Worm (Caenorhabditis elegans): Measurements from ENCODE around the gene srx-21.

Gene srx-21

ce11 chrV:642750-643149 lies 34.1 kb upstream of the srx-21 start, which contains the start of gene nhr-190:
Gene nhr-190 (minus strand): TSS chrV:642924.
- TF ChIP-seq nhr-232 (tag; optimal IDR thresholded peaks at IDR 0.05) (no peak), rnt-1 (tag; optimal IDR thresholded peaks at IDR 0.05) (no peak), hlh-30 (tag; optimal IDR thresholded peaks at IDR 0.05; ENCODE audit: insufficient read depth) (peak; percentile 29), ceh-30 (tag; optimal IDR thresholded peaks at IDR 0.05) (no peak), lim-6 (tag; optimal IDR thresholded peaks at IDR 0.05) (no peak), unc-86 (tag; optimal IDR thresholded peaks at IDR 0.05) (no peak), nfya-1 (tag; optimal IDR thresholded peaks at IDR 0.05) (peak; percentile 18), ama-1 (optimal IDR thresholded peaks at IDR 0.05) (no peak), fax-1 (tag; optimal IDR thresholded peaks at IDR 0.05) (no peak), ceh-9 (tag; optimal IDR thresholded peaks at IDR 0.05) (no peak), pax-1 (tag; optimal IDR thresholded peaks at IDR 0.05) (no peak), Y22D7AL.16 (tag; optimal IDR thresholded peaks at IDR 0.05) (no peak)

- no peak for TF ChIP-seq ceh-6 (GFP tag; optimal IDR thresholded peaks at IDR 0.05)
- no peak for TF ChIP-seq tbx-2 (tag; optimal IDR thresholded peaks at IDR 0.05)
- no peak for TF ChIP-seq tbx-7 (tag; optimal IDR thresholded peaks at IDR 0.05)
- no peak for TF ChIP-seq sox-2 (GFP tag; IDR thresholded peaks at IDR 0.05)
- TF ChIP-seq pax-1 (tag; optimal IDR thresholded peaks at IDR 0.05) = no peak
- TF ChIP-seq gmeb-2 (tag; optimal IDR thresholded peaks at IDR 0.05) = no peak
- TF ChIP-seq hlh-6 (tag; optimal IDR thresholded peaks at IDR 0.05) = no peak
- no peak for TF ChIP-seq pros-1 (tag; optimal IDR thresholded peaks at IDR 0.05)
- TF ChIP-seq pat-9 (tag; optimal IDR thresholded peaks at IDR 0.05) = no peak
- no peak for TF ChIP-seq hlh-8 (tag; optimal IDR thresholded peaks at IDR 0.05)
- TF ChIP-seq eyg-1 (tag; optimal IDR thresholded peaks at IDR 0.05) = no peak
Observed at ce11 chrV:646129-646528, 30.7 kb upstream of the srx-21 start, which contains the start of gene F48G7.12. Gene F48G7.12 (minus strand): TSS chrV:646229.

- TF ChIP-seq ceh-48 (tag; optimal IDR thresholded peaks at IDR 0.05) (no peak), hlh-8 (tag; optimal IDR thresholded peaks at IDR 0.05) (no peak), ets-4 (tag; optimal IDR thresholded peaks at IDR 0.05) (no peak), sox-2 (GFP tag; IDR thresholded peaks at IDR 0.05) (no peak), unc-86 (tag; optimal IDR thresholded peaks at IDR 0.05) (no peak), pqm-1 (tag; optimal IDR thresholded peaks at IDR 0.05) (no peak), Y22D7AL.16 (tag; optimal IDR thresholded peaks at IDR 0.05) (no peak)
Observed at ce11 chrV:646888-647287, 29.9 kb upstream of the srx-21 start, which contains the start of gene ugt-42. Gene ugt-42 (plus strand): TSS chrV:647188.

ce11 chrV:652940-653339 lies 23.9 kb upstream of the srx-21 start, which contains the start of gene srj-5:
Gene srj-5 (minus strand): TSS chrV:653040.
- no peak for TF ChIP-seq Y22D7AL.16 (tag; optimal IDR thresholded peaks at IDR 0.05)
- no peak for TF ChIP-seq C08G9.2 (tag; optimal IDR thresholded peaks at IDR 0.05)
- no peak for TF ChIP-seq C38D4.7 (GFP tag; optimal IDR thresholded peaks at IDR 0.05)
- TF ChIP-seq T23F11.4 (GFP tag; optimal IDR thresholded peaks at IDR 0.05) = no peak
- no peak for TF ChIP-seq pha-4 (tag; optimal IDR thresholded peaks at IDR 0.05)
- no peak for TF ChIP-seq lin-11 (tag; optimal IDR thresholded peaks at IDR 0.05)
- no peak for TF ChIP-seq ceh-24 (tag; optimal IDR thresholded peaks at IDR 0.05)
- TF ChIP-seq ref-2 (tag; optimal IDR thresholded peaks at IDR 0.05) = no peak
- no peak for TF ChIP-seq eyg-1 (tag; optimal IDR thresholded peaks at IDR 0.05)
- TF ChIP-seq tbx-7 (tag; optimal IDR thresholded peaks at IDR 0.05) = no peak
- TF ChIP-seq ceh-14 (tag; optimal IDR thresholded peaks at IDR 0.05) = no peak
- no peak for TF ChIP-seq madf-2 (tag; optimal IDR thresholded peaks at IDR 0.05)
- no peak for TF ChIP-seq pqm-1 (tag; optimal IDR thresholded peaks at IDR 0.05)
- TF ChIP-seq ets-4 (tag; optimal IDR thresholded peaks at IDR 0.05) = no peak
- TF ChIP-seq gmeb-2 (tag; optimal IDR thresholded peaks at IDR 0.05) = no peak
- TF ChIP-seq lim-6 (tag; optimal IDR thresholded peaks at IDR 0.05) = no peak

ce11 chrV:654402-654801 lies 22.4 kb upstream of the srx-21 start, which contains the start of gene srj-6:
Gene srj-6 (minus strand): TSS chrV:654502.
- TF ChIP-seq nhr-11 (tag; optimal IDR thresholded peaks at IDR 0.05) = no peak
- TF ChIP-seq unc-86 (tag; optimal IDR thresholded peaks at IDR 0.05) = no peak
- TF ChIP-seq ref-2 (tag; optimal IDR thresholded peaks at IDR 0.05) = no peak
- TF ChIP-seq ets-4 (tag; optimal IDR thresholded peaks at IDR 0.05) = no peak
- TF ChIP-seq eyg-1 (tag; optimal IDR thresholded peaks at IDR 0.05) = no peak
- no peak for TF ChIP-seq lin-11 (tag; optimal IDR thresholded peaks at IDR 0.05)
- TF ChIP-seq dve-1 (tag; optimal IDR thresholded peaks at IDR 0.05) = no peak
- no peak for TF ChIP-seq ceh-22 (tag; optimal IDR thresholded peaks at IDR 0.05)
- TF ChIP-seq hlh-8 (tag; optimal IDR thresholded peaks at IDR 0.05) = no peak
- TF ChIP-seq unc-55 (GFP tag; optimal IDR thresholded peaks at IDR 0.05) = no peak
